Worm (Caenorhabditis elegans): ENCODE data around the gene C36B7.6.

DNA sequence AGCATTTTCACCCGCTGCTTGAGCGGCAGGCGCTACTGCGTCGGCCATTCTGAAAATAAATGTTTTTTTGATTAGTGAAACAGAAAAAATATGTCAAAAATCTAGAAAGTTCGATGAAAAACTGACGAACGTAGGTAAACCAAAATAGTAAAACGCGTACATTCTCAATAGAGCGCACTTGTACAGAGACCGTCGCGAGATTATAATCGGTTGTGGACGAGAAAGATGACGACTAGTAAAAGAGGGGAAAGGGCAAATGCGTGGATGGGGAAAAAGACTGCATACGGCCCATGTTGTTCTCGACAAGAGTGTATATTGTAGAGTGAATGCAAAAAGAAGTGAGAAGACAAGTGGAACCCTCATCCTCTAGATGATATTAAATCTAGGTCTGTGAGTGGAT lies at the start of gene C36B7.6:
- TF ChIP-seq klf-2 (GFP tag; conservative IDR thresholded peaks at IDR 0.05): no peak
- TF ChIP-seq tab-1 (GFP tag; IDR thresholded peaks at IDR 0.05): no peak
- no peak for TF ChIP-seq cog-1 (tag; optimal IDR thresholded peaks at IDR 0.05)
- TF ChIP-seq ztf-29 (GFP tag; IDR thresholded peaks at IDR 0.05): no peak
- TF ChIP-seq ref-1 (GFP tag; conservative IDR thresholded peaks at IDR 0.05): no peak
- TF ChIP-seq med-1 (GFP tag; optimal IDR thresholded peaks at IDR 0.05; ENCODE audit: insufficient read depth): no peak
- no peak for TF ChIP-seq flt-1 (GFP tag; IDR thresholded peaks at IDR 0.05)
